Worm (Caenorhabditis elegans): ENCODE measurements around the gene clec-83.

Gene clec-83

DNA sequence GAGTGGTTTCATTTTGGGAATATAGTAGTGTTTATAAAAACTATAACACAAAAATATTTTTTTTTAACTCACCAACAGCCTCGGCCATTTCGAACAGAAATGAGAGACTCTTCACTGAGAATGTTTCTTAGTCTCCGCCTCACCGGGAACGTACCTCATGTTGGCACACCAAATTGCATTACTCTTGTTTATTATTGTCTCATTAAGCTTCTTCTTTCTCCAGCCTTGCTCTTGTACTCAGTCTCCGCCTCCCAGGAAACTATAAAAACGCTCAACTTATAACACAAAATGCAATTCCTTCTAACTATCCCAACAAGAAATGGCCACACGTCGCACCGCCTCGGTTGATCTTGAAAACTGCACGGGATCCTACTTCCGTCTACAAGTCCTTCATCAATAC is 8.7 kb downstream of the clec-83 start, which contains the start of the genes Y54G2A.48 and pudl-1:
Gene Y54G2A.48, minus strand, starts transcription at position 101 of the 400 bp plus-strand sequence.
Gene pudl-1, plus strand, starts transcription at position 320 of the 400 bp plus-strand sequence.
- TF ChIP-seq fkh-6 (tag; optimal IDR thresholded peaks at IDR 0.05) (no peak), ahr-1 (tag; optimal IDR thresholded peaks at IDR 0.05) (no peak), pqm-1 (tag; optimal IDR thresholded peaks at IDR 0.05) (no peak), ceh-19 (GFP tag; optimal IDR thresholded peaks at IDR 0.05) (no peak), mec-3 (tag; optimal IDR thresholded peaks at IDR 0.05; ENCODE audit: borderline replicate concordance) (no peak), elt-2 (tag; optimal IDR thresholded peaks at IDR 0.05) (no peak), pax-1 (tag; optimal IDR thresholded peaks at IDR 0.05) (no peak), ceh-6 (GFP tag; optimal IDR thresholded peaks at IDR 0.05) (no peak), unc-55 (GFP tag; optimal IDR thresholded peaks at IDR 0.05) (no peak), hlh-8 (tag; optimal IDR thresholded peaks at IDR 0.05) (no peak), K02D7.2 (tag; optimal IDR thresholded peaks at IDR 0.05) (no peak), ceh-34 (tag; optimal IDR thresholded peaks at IDR 0.05) (no peak), ztf-16 (tag; optimal IDR thresholded peaks at IDR 0.05) (no peak), ceh-9 (tag; optimal IDR thresholded peaks at IDR 0.05) (no peak), fkh-10 (GFP tag; optimal IDR thresholded peaks at IDR 0.05) (no peak), unc-86 (tag; optimal IDR thresholded peaks at IDR 0.05) (no peak), elt-4 (tag; optimal IDR thresholded peaks at IDR 0.05) (no peak)

DNA sequence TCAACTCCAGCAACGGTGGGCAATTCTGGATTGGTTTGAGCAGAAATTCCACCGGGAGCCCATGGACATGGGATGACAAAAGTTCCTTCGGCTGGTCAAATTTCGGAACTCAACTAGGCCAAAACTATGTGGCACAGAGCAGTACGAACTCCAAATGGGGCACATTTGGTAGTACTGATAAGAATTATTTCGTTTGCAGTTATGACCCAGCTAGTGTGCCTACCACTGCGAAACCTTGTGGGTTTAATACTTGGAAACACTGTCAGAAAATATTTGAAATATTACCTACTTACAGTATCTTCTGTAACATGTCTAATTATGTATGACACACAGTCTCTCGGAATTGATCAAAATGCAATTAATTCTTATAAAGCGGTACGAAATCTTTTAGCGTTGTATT is 14.9 kb downstream of the clec-83 start:
- TF ChIP-seq odd-2 (tag; optimal IDR thresholded peaks at IDR 0.05), result no peak
- no peak for TF ChIP-seq ceh-6 (GFP tag; optimal IDR thresholded peaks at IDR 0.05)
- TF ChIP-seq ceh-48 (tag; optimal IDR thresholded peaks at IDR 0.05), result no peak

DNA sequence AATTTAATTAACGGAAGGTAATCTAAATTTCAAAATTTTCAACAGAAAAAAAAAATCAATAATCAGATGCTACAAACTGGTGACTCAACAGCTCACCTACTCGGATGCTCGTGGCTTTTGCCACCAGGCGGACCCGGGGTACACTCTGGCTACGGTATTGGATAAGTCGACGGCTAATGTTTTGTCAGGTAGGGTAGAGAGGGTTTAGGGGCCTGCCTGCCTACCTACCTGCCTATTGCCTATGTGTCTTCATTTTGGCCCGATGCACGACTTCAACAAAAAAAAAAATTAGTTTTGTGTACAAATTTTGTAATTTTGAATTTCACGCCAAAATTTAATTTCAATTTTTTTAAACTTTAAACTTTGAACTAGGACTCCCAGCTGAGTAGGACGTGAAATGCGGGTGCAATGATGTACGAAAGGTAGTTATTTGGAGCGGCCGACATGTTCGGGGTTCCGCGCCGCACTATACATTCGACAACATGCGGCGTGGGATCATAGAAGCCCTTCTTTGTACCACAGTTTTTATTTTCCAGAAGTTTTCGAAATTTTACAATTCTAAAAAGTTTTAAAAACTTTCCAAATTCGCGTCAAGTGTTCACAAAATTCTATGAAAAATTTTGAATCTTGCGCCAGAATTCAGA is 15.7 kb downstream of the clec-83 start:
- TF ChIP-seq ttx-3 (tag; optimal IDR thresholded peaks at IDR 0.05) (no peak), ama-1 (optimal IDR thresholded peaks at IDR 0.05) (no peak), pax-1 (tag; optimal IDR thresholded peaks at IDR 0.05) (no peak), ceh-48 (tag; optimal IDR thresholded peaks at IDR 0.05) (no peak), nfya-1 (tag; optimal IDR thresholded peaks at IDR 0.05) (no peak), dmd-4 (tag; optimal IDR thresholded peaks at IDR 0.05; ENCODE audit: borderline replicate concordance) (no peak), sdc-2 (tag; optimal IDR thresholded peaks at IDR 0.05) (no peak), sox-4 (tag; optimal IDR thresholded peaks at IDR 0.05) (no peak), ceh-24 (tag; optimal IDR thresholded peaks at IDR 0.05) (no peak), nhr-232 (tag; optimal IDR thresholded peaks at IDR 0.05) (no peak), unc-3 (GFP tag; conservative IDR thresholded peaks at IDR 0.05) (no peak), unc-3 (tag; optimal IDR thresholded peaks at IDR 0.05) (no peak), elt-4 (tag; optimal IDR thresholded peaks at IDR 0.05) (no peak), ceh-22 (tag; optimal IDR thresholded peaks at IDR 0.05) (no peak), tbx-7 (tag; optimal IDR thresholded peaks at IDR 0.05) (no peak)

DNA sequence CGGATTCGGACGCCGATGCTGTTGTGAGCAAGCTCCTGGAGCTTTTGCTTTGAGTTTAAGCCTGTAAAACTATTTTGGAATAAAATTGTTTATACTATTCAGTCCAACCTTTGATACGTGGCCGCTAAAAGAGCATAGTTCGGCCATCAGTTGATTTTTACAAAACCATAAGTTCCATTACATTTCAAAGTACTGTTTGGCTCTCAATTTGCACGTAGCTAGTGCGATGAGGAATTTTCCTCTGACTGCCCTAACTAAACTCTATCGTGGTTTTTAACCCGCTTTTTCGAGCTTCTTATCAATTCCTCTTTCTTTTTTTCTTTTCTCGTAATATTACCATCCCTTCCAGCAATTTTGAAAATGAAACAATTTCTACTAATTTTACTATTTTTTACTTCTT is 17.8 kb downstream of the clec-83 start, which contains the start of gene clec-80:
Gene clec-80, plus strand, starts transcription at position 301 of the 400 bp plus-strand sequence.
- TF ChIP-seq che-1 (tag; optimal IDR thresholded peaks at IDR 0.05) (no peak), ceh-19 (GFP tag; optimal IDR thresholded peaks at IDR 0.05) (no peak), fax-1 (tag; optimal IDR thresholded peaks at IDR 0.05) (no peak), unc-3 (GFP tag; conservative IDR thresholded peaks at IDR 0.05) (no peak), unc-3 (tag; optimal IDR thresholded peaks at IDR 0.05) (no peak), ceh-6 (GFP tag; optimal IDR thresholded peaks at IDR 0.05) (no peak), ceh-48 (tag; optimal IDR thresholded peaks at IDR 0.05) (no peak), elt-2 (tag; optimal IDR thresholded peaks at IDR 0.05) (no peak), ref-2 (tag; optimal IDR thresholded peaks at IDR 0.05) (no peak), ceh-18 (tag; optimal IDR thresholded peaks at IDR 0.05) (no peak), ceh-45 (GFP tag; IDR thresholded peaks at IDR 0.05) (no peak), fkh-6 (tag; optimal IDR thresholded peaks at IDR 0.05) (no peak), ets-4 (tag; optimal IDR thresholded peaks at IDR 0.05) (no peak), ceh-30 (tag; optimal IDR thresholded peaks at IDR 0.05) (no peak), ceh-31 (tag; optimal IDR thresholded peaks at IDR 0.05) (no peak), pros-1 (tag; optimal IDR thresholded peaks at IDR 0.05) (no peak), hlh-15 (tag; optimal IDR thresholded peaks at IDR 0.05) (no peak), pqm-1 (tag; optimal IDR thresholded peaks at IDR 0.05) (no peak)

All from whole organism, late embryonic.